Worm (Caenorhabditis elegans) whole organism, mixed stage, embryonic: ENCODE data around the gene Y49E10.10.

ENCODE experiments used
- M03D4.4 ChIP-seq: sonication (generic microtip); optimal IDR thresholded peaks from 2 replicates; lab custom pipeline; 2017; ENCODE audit warnings: mild to moderate bottlenecking, missing genetic modification characterization, missing compliant biosample characterization
- bed-3 ChIP-seq: fragments of 200-800 bp; sonication (Bioruptor generic); optimal IDR thresholded peaks from 3 replicates; lab custom pipeline; 2018; ENCODE audit warnings: mild to moderate bottlenecking, missing genetic modification characterization, moderate library complexity, missing compliant biosample characterization
- blmp-1 ChIP-seq: fragments of 150-350 bp; optimal IDR thresholded peaks from 2 replicates; lab custom pipeline; 2014; ENCODE audit warnings: missing biosample characterization, missing genetic modification characterization
- ceh-39 ChIP-seq: fragments of 150-350 bp; optimal IDR thresholded peaks from 2 replicates; lab custom pipeline; 2014; ENCODE audit warnings: missing biosample characterization, missing genetic modification characterization
- ceh-43 ChIP-seq: fragments of 200-800 bp; sonication (Bioruptor generic); optimal IDR thresholded peaks from 2 replicates; lab custom pipeline; 2018; ENCODE audit warnings: mild to moderate bottlenecking, missing genetic modification characterization, moderate library complexity, missing compliant biosample characterization
- ceh-83 ChIP-seq: fragments of 200-800 bp; sonication (Bioruptor generic); optimal IDR thresholded peaks from 2 replicates; lab custom pipeline; 2018; ENCODE audit warnings: mild to moderate bottlenecking, missing genetic modification characterization, missing compliant biosample characterization
- ces-1 ChIP-seq: fragments of 150-350 bp; optimal IDR thresholded peaks from 2 replicates; lab custom pipeline; 2014; ENCODE audit warnings: missing biosample characterization, missing genetic modification reagents, missing genetic modification characterization
- cnd-1 ChIP-seq: fragments of 200-800 bp; sonication (Bioruptor generic); optimal IDR thresholded peaks from 2 replicates; lab custom pipeline; 2018; ENCODE audit warnings: mild to moderate bottlenecking, missing genetic modification characterization, missing compliant biosample characterization
- drap-1 ChIP-seq: fragments of 200-800 bp; sonication (Bioruptor generic); optimal IDR thresholded peaks from 3 replicates; lab custom pipeline; 2018; ENCODE audit warnings: mild to moderate bottlenecking, missing genetic modification characterization, missing compliant biosample characterization
- elt-1 ChIP-seq: sonication (generic microtip); optimal IDR thresholded peaks from 2 replicates; lab custom pipeline; 2017; ENCODE audit warnings: missing genetic modification characterization, mild to moderate bottlenecking, missing compliant biosample characterization, antibody characterized with exemption, moderate library complexity, borderline replicate concordance; ENCODE audit not compliant: insufficient read depth
- elt-3 ChIP-seq: fragments of 150-350 bp; optimal IDR thresholded peaks from 2 replicates; lab custom pipeline; 2014; ENCODE audit warnings: missing biosample characterization, missing genetic modification characterization
- ham-2 ChIP-seq: fragments of 200-800 bp; sonication (Bioruptor generic); optimal IDR thresholded peaks from 2 replicates; lab custom pipeline; 2018; ENCODE audit warnings: mild to moderate bottlenecking, missing genetic modification characterization, missing compliant biosample characterization
- hlh-1 ChIP-seq: fragments of 150-350 bp; optimal IDR thresholded peaks from 2 replicates; lab custom pipeline; 2014; ENCODE audit warnings: missing biosample characterization, missing genetic modification reagents, missing genetic modification characterization
- lin-32 ChIP-seq: fragments of 200-800 bp; sonication (Bioruptor generic); optimal IDR thresholded peaks from 2 replicates; lab custom pipeline; 2018; ENCODE audit warnings: mild to moderate bottlenecking, missing genetic modification characterization, missing compliant biosample characterization
- lsy-2 ChIP-seq: fragments of 150-350 bp; optimal IDR thresholded peaks from 2 replicates; lab custom pipeline; 2014; ENCODE audit warnings: missing biosample characterization, missing genetic modification characterization
- mab-5 ChIP-seq: fragments of 150-350 bp; optimal IDR thresholded peaks from 2 replicates; lab custom pipeline; 2014; ENCODE audit warnings: missing biosample characterization, missing genetic modification characterization
- nhr-2 ChIP-seq: fragments of 150-350 bp; optimal IDR thresholded peaks from 2 replicates; lab custom pipeline; 2014; ENCODE audit warnings: missing biosample characterization, missing genetic modification characterization
- nhr-28 ChIP-seq: fragments of 150-350 bp; optimal IDR thresholded peaks from 2 replicates; lab custom pipeline; 2014; ENCODE audit warnings: missing biosample characterization, missing genetic modification characterization
- nhr-76 ChIP-seq: sonication (generic microtip); optimal IDR thresholded peaks from 2 replicates; lab custom pipeline; 2017; ENCODE audit warnings: missing biosample characterization, missing genetic modification characterization
- pha-4 ChIP-seq: fragments of 150-350 bp; optimal IDR thresholded peaks from 2 replicates; lab custom pipeline; 2018; ENCODE audit warnings: missing biosample characterization, missing genetic modification reagents, missing genetic modification characterization
- sem-2 ChIP-seq: fragments of 200-800 bp; sonication (Bioruptor generic); optimal IDR thresholded peaks from 2 replicates; lab custom pipeline; 2018; ENCODE audit warnings: mild to moderate bottlenecking, missing genetic modification characterization, missing compliant biosample characterization
- snpc-4 ChIP-seq: fragments of 150-350 bp; optimal IDR thresholded peaks from 2 replicates; lab custom pipeline; 2014; ENCODE audit warnings: missing biosample characterization, missing genetic modification characterization
- sptf-1 ChIP-seq: sonication (generic microtip); optimal IDR thresholded peaks from 2 replicates; lab custom pipeline; 2017; ENCODE audit warnings: mild to moderate bottlenecking, missing genetic modification characterization, moderate library complexity, missing compliant biosample characterization
- unc-120 ChIP-seq: sonication (generic microtip); optimal IDR thresholded peaks from 2 replicates; lab custom pipeline; 2017; ENCODE audit warnings: missing genetic modification characterization, missing compliant biosample characterization; ENCODE audit not compliant: poor library complexity, severe bottlenecking
- unc-39 ChIP-seq: fragments of 150-350 bp; optimal IDR thresholded peaks from 2 replicates; lab custom pipeline; 2014; ENCODE audit warnings: missing biosample characterization, missing genetic modification characterization
- unc-62 ChIP-seq: fragments of 150-350 bp; optimal IDR thresholded peaks from 2 replicates; lab custom pipeline; 2014; ENCODE audit warnings: missing biosample characterization, missing genetic modification reagents, missing genetic modification characterization
- zip-8 ChIP-seq: fragments of 150-350 bp; optimal IDR thresholded peaks from 2 replicates; lab custom pipeline; 2014; ENCODE audit warnings: missing biosample characterization, missing genetic modification characterization
- ztf-11 ChIP-seq: fragments of 150-350 bp; optimal IDR thresholded peaks from 2 replicates; lab custom pipeline; 2014; ENCODE audit warnings: missing biosample characterization, missing genetic modification characterization

Y49E10.10 gene

ce11 chrIII:12358461-12358860 is 36.8 kb upstream of the Y49E10.10 start, which contains the start of gene Y75B8A.32:
Y75B8A.32 (minus strand) TSS chrIII:12358561.
- TF ChIP-seq ceh-43 (GFP tag; lab: Kevin White, UChicago) (no peak), lin-32 (GFP tag; lab: Kevin White, UChicago) (no peak), unc-62 (GFP tag; lab: Kevin White, UChicago) (no peak), M03D4.4 (tag; lab: Kevin White, UChicago) (no peak), sptf-1 (tag; lab: Kevin White, UChicago) (no peak), nhr-2 (tag; lab: Kevin White, UChicago) (no peak), unc-39 (no peak), bed-3 (GFP tag; lab: Kevin White, UChicago) (no peak), cnd-1 (tag; lab: Kevin White, UChicago) (no peak), ceh-83 (GFP tag; lab: Kevin White, UChicago) (no peak), lsy-2 (tag; lab: Kevin White, UChicago) (no peak), blmp-1 (tag; lab: Kevin White, UChicago) (no peak), elt-1 (tag; lab: Kevin White, UChicago) (no peak)

- TF ChIP-seq ceh-39 (no peak), elt-1 (tag; lab: Kevin White, UChicago) (no peak), ztf-11 (tag; lab: Kevin White, UChicago) (no peak), unc-39 (no peak), snpc-4 (tag; lab: Kevin White, UChicago) (no peak), nhr-2 (tag; lab: Kevin White, UChicago) (no peak), nhr-76 (tag; lab: Kevin White, UChicago) (no peak), hlh-1 (tag; lab: Kevin White, UChicago) (no peak), drap-1 (GFP tag; lab: Kevin White, UChicago) (no peak), cnd-1 (tag; lab: Kevin White, UChicago) (no peak), unc-120 (tag; lab: Kevin White, UChicago) (no peak), ham-2 (GFP tag; lab: Kevin White, UChicago) (no peak), mab-5 (tag; lab: Kevin White, UChicago) (no peak), M03D4.4 (tag; lab: Kevin White, UChicago) (no peak), ces-1 (GFP tag; lab: Kevin White, UChicago) (no peak)
Measured at ce11 chrIII:12359265-12359664, 36.0 kb upstream of the Y49E10.10 start, which contains the start of gene Y75B8A.34. Y75B8A.34 (plus strand) TSS chrIII:12359565.

- TF ChIP-seq blmp-1 (tag; lab: Kevin White, UChicago) (no peak), ceh-83 (GFP tag; lab: Kevin White, UChicago) (peak; percentile 44), sptf-1 (tag; lab: Kevin White, UChicago) (peak; percentile 8)
Measured at ce11 chrIII:12366989-12367557, 28.2 kb upstream of the Y49E10.10 start, which contains the start of gene Y75B8A.33. Y75B8A.33 (minus strand) TSS chrIII:12367373.

- no peak for TF ChIP-seq ceh-43 (GFP tag; lab: Kevin White, UChicago)
- no peak for TF ChIP-seq elt-3 (tag; lab: Kevin White, UChicago)
- TF ChIP-seq ham-2 (GFP tag; lab: Kevin White, UChicago): no peak
- no peak for TF ChIP-seq unc-120 (tag; lab: Kevin White, UChicago)
- TF ChIP-seq lsy-2 (tag; lab: Kevin White, UChicago): no peak
- TF ChIP-seq lin-32 (GFP tag; lab: Kevin White, UChicago): no peak
- no peak for TF ChIP-seq sem-2 (GFP tag; lab: Kevin White, UChicago)
- no peak for TF ChIP-seq blmp-1 (tag; lab: Kevin White, UChicago)
- TF ChIP-seq zip-8 (tag; lab: Kevin White, UChicago): no peak
- TF ChIP-seq pha-4 (tag; lab: Kevin White, UChicago): no peak
- TF ChIP-seq ztf-11 (tag; lab: Kevin White, UChicago): no peak
- TF ChIP-seq nhr-28 (tag; lab: Kevin White, UChicago): no peak
- no peak for TF ChIP-seq unc-62 (GFP tag; lab: Kevin White, UChicago)
- no peak for TF ChIP-seq nhr-76 (tag; lab: Kevin White, UChicago)
Measured at ce11 chrIII:12367891-12368290, 27.4 kb upstream of the Y49E10.10 start.
